Worm (Caenorhabditis elegans) whole organism, late embryonic: ENCODE results near the gene egl-38.

Experiments
- T23F11.4 ChIP-seq: fragments of 200-800 bp; sonication (Bioruptor generic); optimal IDR thresholded peaks from 2 replicates; lab custom pipeline; 2018; ENCODE audit warnings: mild to moderate bottlenecking, missing genetic modification characterization, missing compliant biosample characterization
- ceh-6 ChIP-seq: fragments of 200-800 bp; sonication (Bioruptor generic); optimal IDR thresholded peaks from 2 replicates; lab custom pipeline; 2018; ENCODE audit warnings: mild to moderate bottlenecking, missing genetic modification characterization, missing compliant biosample characterization
- elt-4 ChIP-seq: sonication (generic microtip); optimal IDR thresholded peaks from 2 replicates; lab custom pipeline; 2016; ENCODE audit warnings: missing genetic modification characterization, missing compliant biosample characterization
- nhr-11 ChIP-seq: fragments of 150-350 bp; optimal IDR thresholded peaks from 2 replicates; lab custom pipeline; 2014; ENCODE audit warnings: missing biosample characterization, missing genetic modification characterization
- pha-4 ChIP-seq: fragments of 150-350 bp; optimal IDR thresholded peaks from 2 replicates; lab custom pipeline; 2018; ENCODE audit warnings: missing biosample characterization, missing genetic modification reagents, missing genetic modification characterization
- rnt-1 ChIP-seq: sonication (generic microtip); optimal IDR thresholded peaks from 2 replicates; lab custom pipeline; 2016; ENCODE audit warnings: missing genetic modification characterization, missing compliant biosample characterization
- zip-5 ChIP-seq: sonication (generic microtip); optimal IDR thresholded peaks from 2 replicates; lab custom pipeline; 2016; ENCODE audit warnings: missing genetic modification characterization, missing compliant biosample characterization

DNA sequence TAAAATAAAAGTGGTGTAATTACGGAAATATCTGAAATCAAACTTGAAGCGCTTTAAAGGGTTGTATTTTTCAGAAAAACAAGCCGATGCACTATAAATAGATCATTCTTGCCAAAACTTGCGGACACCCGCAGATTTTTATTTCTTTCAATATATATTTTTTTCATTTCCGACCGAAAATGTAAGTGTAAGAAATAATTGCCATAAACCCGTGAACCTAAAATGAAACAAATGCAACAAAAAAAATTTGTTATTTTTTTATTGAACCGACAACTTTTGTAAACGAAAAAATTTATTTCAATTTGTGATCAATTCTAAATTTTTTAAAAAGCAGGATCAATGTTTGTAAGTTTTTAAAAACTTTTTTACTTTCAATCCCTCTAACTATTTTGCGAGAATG lies 29.5 kb downstream of the egl-38 start, which contains the start of gene W01B6.6:
- TF ChIP-seq pha-4 (tag; lab: Kevin White, UChicago) (no peak), ceh-6 (GFP tag; lab: Kevin White, UChicago) (no peak), elt-4 (tag; lab: Kevin White, UChicago) (no peak), zip-5 (no peak), T23F11.4 (GFP tag; lab: Kevin White, UChicago) (no peak), nhr-11 (tag; lab: Kevin White, UChicago) (no peak), rnt-1 (tag; lab: Kevin White, UChicago) (no peak)
